Worm (Caenorhabditis elegans): ENCODE data around the gene str-96.
"Not testable (repeated sequence)": the region's sequence is repeated elsewhere in the genome, so short reads cannot be mapped to it uniquely, and the experiment has no call there.

The str-96 gene

ce11 chrV:15322653-15323052, 28.9 kb upstream of the str-96 start, which contains the start of gene nhr-247:
nhr-247 (plus strand) TSS chrV:15322982.
- TF ChIP-seq attf-5 (GFP tag; optimal IDR thresholded peaks at IDR 0.05); cebp-1 (GFP tag; IDR thresholded peaks at IDR 0.05); cebp-1 (tag; optimal IDR thresholded peaks at IDR 0.05); Y53F4B.3 (GFP tag; IDR thresholded peaks at IDR 0.05): not testable (repeated sequence)

- TF ChIP-seq ztf-28 (GFP tag; IDR thresholded peaks at IDR 0.05) (0 out of 2 replicates have a peak, but pooled peaks have one; percentile 7), F33H1.4 (GFP tag; IDR thresholded peaks at IDR 0.05) (peak; percentile 68), egrh-3 (GFP tag; IDR thresholded peaks at IDR 0.05) (peak; percentile 80)
These were observed 28.1 kb upstream of the str-96 start for ce11 chrV:15321912-15322311.

- TF ChIP-seq F33H1.4 (GFP tag; IDR thresholded peaks at IDR 0.05) (peak; percentile 23; the same call in 1 of the 2 replicates), cebp-1 (GFP tag; IDR thresholded peaks at IDR 0.05) (peak; percentile 57; the same call in 1 of the 2 replicates), ceh-40 (GFP tag; IDR thresholded peaks at IDR 0.05) (peak; percentile 95), madf-3 (GFP tag; IDR thresholded peaks at IDR 0.05) (peak; percentile 93), ceh-100 (GFP tag; IDR thresholded peaks at IDR 0.05) (peak; percentile 77), rpc-1 (optimal IDR thresholded peaks at IDR 0.05) (peak; percentile 26), dox-1 (GFP tag; IDR thresholded peaks at IDR 0.05) (peak; percentile 99), lsl-1 (GFP tag; optimal IDR thresholded peaks at IDR 0.05) (peak; percentile 16), cebp-2 (GFP tag; IDR thresholded peaks at IDR 0.05) (0 out of 2 replicates have a peak, but pooled peaks have one; percentile 22), aptf-3 (GFP tag; IDR thresholded peaks at IDR 0.05) (peak; percentile 88), pbrm-1 (GFP tag; IDR thresholded peaks at IDR 0.05) (peak; percentile 87), Y56A3A.18 (GFP tag; IDR thresholded peaks at IDR 0.05) (peak; percentile 83), hmg-1.2 (GFP tag; IDR thresholded peaks at IDR 0.05) (0 out of 2 replicates have a peak, but pooled peaks have one; percentile 13), attf-6 (GFP tag; IDR thresholded peaks at IDR 0.05) (peak; percentile 82), nfyb-1 (GFP tag; IDR thresholded peaks at IDR 0.05) (peak; percentile 86), ceh-91 (GFP tag; IDR thresholded peaks at IDR 0.05) (0 out of 2 replicates have a peak, but pooled peaks have one; percentile 32), Y95B8A.8 (GFP tag; IDR thresholded peaks at IDR 0.05) (peak; percentile 87; the same call in 1 of the 2 replicates), tbp1 (GFP tag; optimal IDR thresholded peaks at IDR 0.05) (peak; percentile 9), D2030.7 (GFP tag; IDR thresholded peaks at IDR 0.05) (peak; percentile 85; the same call in 1 of the 2 replicates), lin-26 (GFP tag; IDR thresholded peaks at IDR 0.05) (peak; percentile 83; the same call in 1 of the 2 replicates), ekl-4 (GFP tag; IDR thresholded peaks at IDR 0.05) (peak; percentile 95), rcor-1 (GFP tag; IDR thresholded peaks at IDR 0.05) (peak; percentile 87), egrh-3 (GFP tag; IDR thresholded peaks at IDR 0.05) (peak; percentile 96), mel-28 (tag; optimal IDR thresholded peaks at IDR 0.05; ENCODE audit: borderline replicate concordance) (peak; percentile 15), B0019.2 (GFP tag; conservative IDR thresholded peaks at IDR 0.05) (peak; percentile 50; the same call in 1 of the 2 replicates), Y67H2A.10 (GFP tag; conservative IDR thresholded peaks at IDR 0.05) (0 out of 2 replicates have a peak, but pooled peaks have one; percentile 47), bed-2 (GFP tag; IDR thresholded peaks at IDR 0.05) (0 out of 2 replicates have a peak, but pooled peaks have one; percentile 17), ztf-28 (GFP tag; IDR thresholded peaks at IDR 0.05) (peak; percentile 73; the same call in 1 of the 2 replicates), madf-6 (GFP tag; IDR thresholded peaks at IDR 0.05) (peak; percentile 83), F39B2.1 (GFP tag; IDR thresholded peaks at IDR 0.05) (peak; percentile 79), Y53F4B.3 (GFP tag; IDR thresholded peaks at IDR 0.05) (peak; percentile 69), ceh-58 (GFP tag; IDR thresholded peaks at IDR 0.05) (peak; percentile 94), ztf-25 (GFP tag; IDR thresholded peaks at IDR 0.05) (peak; percentile 42; the same call in 1 of the 2 replicates), Y53G8AR.9 (GFP tag; conservative IDR thresholded peaks at IDR 0.05) (peak; percentile 76; the same call in 1 of the 2 replicates), Y79H2A.3 (GFP tag; conservative IDR thresholded peaks at IDR 0.05) (peak; percentile 88), hsf-1 (GFP tag; IDR thresholded peaks at IDR 0.05) (peak; percentile 99), C17E4.6 (GFP tag; IDR thresholded peaks at IDR 0.05) (peak; percentile 39; the same call in 1 of the 2 replicates)
- not testable (repeated sequence) for TF ChIP-seq cebp-1, rpc-1 (tag; optimal IDR thresholded peaks at IDR 0.05)
These were observed 27.1 kb upstream of the str-96 start for ce11 chrV:15320756-15321332.

All from whole organism, young adult.